Worm (Caenorhabditis elegans): ENCODE data around the gene klf-3.

ce11 chrII:6573677-6574076 is 43.0 kb upstream of the klf-3 start, which contains the start of gene sra-28:
- no peak for TF ChIP-seq elt-3 (tag; optimal IDR thresholded peaks at IDR 0.05)
- no peak for TF ChIP-seq ZK546.5 (tag; optimal IDR thresholded peaks at IDR 0.05)
- no peak for TF ChIP-seq ztf-11 (tag; optimal IDR thresholded peaks at IDR 0.05)
- no peak for TF ChIP-seq nhr-77 (tag; optimal IDR thresholded peaks at IDR 0.05)
- TF ChIP-seq unc-62 (GFP tag; optimal IDR thresholded peaks at IDR 0.05): no peak
- no peak for TF ChIP-seq nhr-237 (tag; optimal IDR thresholded peaks at IDR 0.05)
- TF ChIP-seq snpc-4 (tag; optimal IDR thresholded peaks at IDR 0.05): no peak
- no peak for TF ChIP-seq C34F6.9 (tag; optimal IDR thresholded peaks at IDR 0.05)
- TF ChIP-seq ama-1 (optimal IDR thresholded peaks at IDR 0.05): no peak
- no peak for TF ChIP-seq nhr-25 (tag; optimal IDR thresholded peaks at IDR 0.05)
- TF ChIP-seq unc-55 (GFP tag; optimal IDR thresholded peaks at IDR 0.05): no peak

Data from whole organism, L2 larva.